Fruit fly (Drosophila melanogaster) whole organism, embryonic: ENCODE data around the gene CG1273.

Experiments used
- B-H2 ChIP-seq: fragments of 200-800 bp; sonication (Bioruptor generic); optimal IDR thresholded peaks from 2 replicates; lab custom pipeline; 2018; ENCODE audit warnings: missing biosample characterization, mild to moderate bottlenecking, missing genetic modification characterization
- CG11247 ChIP-seq: fragments of 200-800 bp; sonication (Bioruptor generic); IDR thresholded peaks from 2 replicates; pipeline ENCODE4 v1.3.6; 2022; ENCODE audit warnings: missing biosample characterization, missing genetic modification characterization
- CG13424 ChIP-seq: fragments of 200-800 bp; sonication (Bioruptor generic); optimal IDR thresholded peaks from 2 replicates; lab custom pipeline; 2019; ENCODE audit warnings: missing biosample characterization, mild to moderate bottlenecking, missing genetic modification characterization, moderate library complexity
- CG17361 ChIP-seq: fragments of 200-800 bp; sonication (Bioruptor generic); IDR thresholded peaks from 3 replicates; pipeline ENCODE4 v1.3.6; 2022; ENCODE audit warnings: missing biosample characterization, missing genetic modification characterization
- CG2116 ChIP-seq: fragments of 200-800 bp; sonication (Bioruptor generic); optimal IDR thresholded peaks from 3 replicates; lab custom pipeline; 2018; ENCODE audit warnings: missing biosample characterization, mild to moderate bottlenecking, missing genetic modification characterization
- CG2875 ChIP-seq: fragments of 200-800 bp; sonication (Bioruptor generic); optimal IDR thresholded peaks from 2 replicates; lab custom pipeline; 2017; ENCODE audit warnings: missing biosample characterization, mild to moderate bottlenecking, missing genetic modification characterization, missing genetic modification reagents
- CG2889 ChIP-seq: fragments of 200-800 bp; sonication (Bioruptor generic); IDR thresholded peaks from 3 replicates; pipeline ENCODE4 v1.3.6; 2022; ENCODE audit warnings: missing biosample characterization, missing genetic modification characterization
- CG31365 ChIP-seq: fragments of 200-800 bp; sonication (Bioruptor generic); optimal IDR thresholded peaks from 2 replicates; lab custom pipeline; 2018; ENCODE audit warnings: missing biosample characterization, mild to moderate bottlenecking, missing genetic modification characterization
- CG34376 ChIP-seq: fragments of 200-800 bp; sonication (Bioruptor generic); optimal IDR thresholded peaks from 2 replicates; lab custom pipeline; 2018; ENCODE audit warnings: missing biosample characterization, mild to moderate bottlenecking, missing genetic modification characterization
- CG34422 ChIP-seq: fragments of 200-800 bp; sonication (Bioruptor generic); IDR thresholded peaks from 3 replicates; pipeline ENCODE4 v1.3.6; 2022; ENCODE audit warnings: missing biosample characterization, missing genetic modification characterization
- CG4617 ChIP-seq: fragments of 200-800 bp; sonication (Bioruptor generic); optimal IDR thresholded peaks from 3 replicates; lab custom pipeline; 2016; ENCODE audit warnings: missing biosample characterization, missing genetic modification characterization, borderline replicate concordance
- CG4730 ChIP-seq: fragments of 200-800 bp; sonication (Bioruptor generic); IDR thresholded peaks from 2 replicates; pipeline ENCODE4 v1.3.6; 2022; ENCODE audit warnings: missing biosample characterization, missing genetic modification characterization
- CG4820 ChIP-seq: fragments of 200-800 bp; sonication (Bioruptor generic); optimal IDR thresholded peaks from 3 replicates; lab custom pipeline; 2016; ENCODE audit warnings: missing biosample characterization, missing genetic modification characterization
- CG5953 ChIP-seq: fragments of 200-800 bp; sonication (Bioruptor generic); IDR thresholded peaks from 2 replicates; pipeline ENCODE4 v1.3.6; 2022; ENCODE audit warnings: missing biosample characterization, missing genetic modification characterization
- CG7556 ChIP-seq: fragments of 200-800 bp; sonication (Bioruptor generic); optimal IDR thresholded peaks from 2 replicates; lab custom pipeline; 2017; ENCODE audit warnings: missing biosample characterization, mild to moderate bottlenecking, missing genetic modification characterization
- CG7928 ChIP-seq: fragments of 200-800 bp; sonication (Bioruptor generic); optimal IDR thresholded peaks from 2 replicates; lab custom pipeline; 2017; ENCODE audit warnings: missing biosample characterization, mild to moderate bottlenecking, missing genetic modification characterization
- CG7963 ChIP-seq: fragments of 200-800 bp; sonication (Bioruptor generic); IDR thresholded peaks from 3 replicates; pipeline ENCODE4 v1.3.6; 2022; ENCODE audit warnings: missing biosample characterization, missing genetic modification characterization; ENCODE audit not compliant: partially characterized antibody
- CkIIα-i1 ChIP-seq: fragments of 200-800 bp; sonication (Bioruptor generic); IDR thresholded peaks from 2 replicates; pipeline ENCODE4 v1.3.6; 2022; ENCODE audit warnings: missing biosample characterization, missing genetic modification characterization
- D ChIP-seq, 2 experiments: fragments of 200-800 bp in 1 of 2; fragments of >200 bp in 1 of 2; sonication (Bioruptor generic) in 1 of 2; optimal IDR thresholded peaks; 2 replicates in 1 of 2; 3 replicates in 1 of 2; lab custom pipeline; 2017; ENCODE audit warnings: mild to moderate bottlenecking in 1 of 2, missing biosample characterization in 1 of 2, missing genetic modification characterization in 1 of 2, missing genetic modification reagents in 1 of 2
- Dek ChIP-seq: fragments of 200-800 bp; sonication (Bioruptor generic); optimal IDR thresholded peaks from 3 replicates; lab custom pipeline; 2019; ENCODE audit warnings: missing biosample characterization, mild to moderate bottlenecking, missing genetic modification characterization, moderate library complexity
- Ets97D ChIP-seq: fragments of 200-800 bp; sonication (Bioruptor generic); optimal IDR thresholded peaks from 3 replicates; lab custom pipeline; 2016; ENCODE audit warnings: missing biosample characterization, missing genetic modification characterization
- Fer3 ChIP-seq: fragments of 200-800 bp; sonication (Bioruptor generic); optimal IDR thresholded peaks from 2 replicates; lab custom pipeline; 2018; ENCODE audit warnings: missing biosample characterization, mild to moderate bottlenecking, missing genetic modification characterization, moderate library complexity
- HmgZ ChIP-seq: fragments of 200-800 bp; sonication (Bioruptor generic); optimal IDR thresholded peaks from 2 replicates; lab custom pipeline; 2018; ENCODE audit warnings: missing biosample characterization, mild to moderate bottlenecking, missing genetic modification characterization
- Hr3 ChIP-seq: fragments of 200-800 bp; sonication (Bioruptor generic); optimal IDR thresholded peaks from 3 replicates; lab custom pipeline; 2016; ENCODE audit warnings: missing biosample characterization, missing genetic modification characterization
- Kr ChIP-seq: fragments of 200-800 bp; sonication (Bioruptor generic); optimal IDR thresholded peaks from 2 replicates; lab custom pipeline; 2017; ENCODE audit warnings: missing biosample characterization, mild to moderate bottlenecking, missing genetic modification characterization
- Lhr ChIP-seq: fragments of 200-800 bp; sonication (Bioruptor generic); optimal IDR thresholded peaks from 3 replicates; lab custom pipeline; 2017; ENCODE audit warnings: mild to moderate bottlenecking, missing biosample characterization, missing genetic modification reagents, missing genetic modification characterization
- MBD-R2 ChIP-seq: fragments of 200-800 bp; sonication (Bioruptor generic); IDR thresholded peaks from 2 replicates; pipeline ENCODE4 v1.3.6; 2022; ENCODE audit warnings: missing biosample characterization, missing genetic modification characterization
- Oaz ChIP-seq: fragments of 200-800 bp; sonication (Bioruptor generic); IDR thresholded peaks from 2 replicates; pipeline ENCODE4 v1.3.6; 2022; ENCODE audit warnings: missing biosample characterization, missing genetic modification characterization
- Rx ChIP-seq: fragments of 200-800 bp; sonication (Bioruptor generic); IDR thresholded peaks from 2 replicates; pipeline ENCODE4 v1.3.6; 2022; ENCODE audit warnings: missing biosample characterization, missing genetic modification characterization
- Scr ChIP-seq: fragments of 200-800 bp; sonication (Bioruptor generic); IDR thresholded peaks from 2 replicates; pipeline ENCODE4 v1.3.6; 2022; ENCODE audit warnings: missing biosample characterization, missing genetic modification characterization; ENCODE audit not compliant: partially characterized antibody
- Sry-β ChIP-seq: fragments of 200-800 bp; sonication (Bioruptor generic); optimal IDR thresholded peaks from 2 replicates; lab custom pipeline; 2018; ENCODE audit warnings: missing biosample characterization, mild to moderate bottlenecking, missing genetic modification characterization, moderate library complexity
- Tbp ChIP-seq: fragments of >200 bp; optimal IDR thresholded peaks from 2 replicates; lab custom pipeline; 2018; ENCODE audit warnings: missing biosample characterization, missing genetic modification characterization
- ato ChIP-seq: fragments of 200-800 bp; sonication (Bioruptor generic); IDR thresholded peaks from 2 replicates; pipeline ENCODE4 v1.3.6; 2022; ENCODE audit warnings: missing biosample characterization, missing genetic modification characterization; ENCODE audit not compliant: partially characterized antibody
- br ChIP-seq: fragments of >200 bp; optimal IDR thresholded peaks from 2 replicates; lab custom pipeline; 2017
- chinmo ChIP-seq: fragments of 200-800 bp; sonication (Bioruptor generic); IDR thresholded peaks from 4 replicates; pipeline ENCODE4 v1.3.6; 2022; ENCODE audit warnings: missing biosample characterization, missing genetic modification characterization; ENCODE audit not compliant: partially characterized antibody
- disco-r ChIP-seq: fragments of 200-800 bp; sonication (Bioruptor generic); optimal IDR thresholded peaks from 2 replicates; lab custom pipeline; 2016; ENCODE audit warnings: missing biosample characterization, missing genetic modification characterization
- dm ChIP-seq: fragments of 200-800 bp; sonication (Bioruptor generic); optimal IDR thresholded peaks from 3 replicates; lab custom pipeline; 2016; ENCODE audit warnings: missing biosample characterization, missing genetic modification characterization
- esg ChIP-seq: fragments of 200-800 bp; sonication (Bioruptor generic); conservative IDR thresholded peaks from 2 replicates; pipeline ENCODE4 v1.3.6; 2022; ENCODE audit warnings: missing biosample characterization, missing genetic modification characterization
- exex ChIP-seq: fragments of 200-800 bp; sonication (Bioruptor generic); optimal IDR thresholded peaks from 4 replicates; lab custom pipeline; 2018; ENCODE audit warnings: missing biosample characterization, mild to moderate bottlenecking, missing genetic modification characterization, moderate library complexity
- eyg ChIP-seq: fragments of 200-800 bp; sonication (Bioruptor generic); optimal IDR thresholded peaks from 3 replicates; lab custom pipeline; 2016; ENCODE audit warnings: missing biosample characterization, missing genetic modification characterization
- fru ChIP-seq: fragments of >200 bp; optimal IDR thresholded peaks from 2 replicates; lab custom pipeline; 2017
- gce ChIP-seq: fragments of 200-800 bp; sonication (Bioruptor generic); IDR thresholded peaks from 3 replicates; pipeline ENCODE4 v1.3.6; 2022; ENCODE audit warnings: missing biosample characterization, missing genetic modification characterization
- grau ChIP-seq: fragments of 200-800 bp; optimal IDR thresholded peaks from 3 replicates; lab custom pipeline; 2019; ENCODE audit warnings: missing biosample characterization, mild to moderate bottlenecking, missing genetic modification characterization, moderate library complexity
- insv ChIP-seq, 2 experiments: fragments of 200-800 bp; sonication (Bioruptor generic); optimal IDR thresholded peaks; 3 replicates each; lab custom pipeline; 2016 to 2018; ENCODE audit warnings: missing biosample characterization in 2 of 2, missing genetic modification characterization in 2 of 2
- jigr1 ChIP-seq: fragments of 200-800 bp; sonication (Bioruptor generic); IDR thresholded peaks from 3 replicates; pipeline ENCODE4 v1.3.6; 2022; ENCODE audit warnings: missing biosample characterization, missing genetic modification characterization
- kah ChIP-seq: fragments of 200-800 bp; sonication (Bioruptor generic); optimal IDR thresholded peaks from 2 replicates; lab custom pipeline; 2018; ENCODE audit warnings: missing biosample characterization, mild to moderate bottlenecking, missing genetic modification characterization
- lola ChIP-seq, 3 experiments: fragments of >200 bp in 2 of 3; fragments of 200-800 bp in 1 of 3; sonication (Bioruptor generic) in 1 of 3; optimal IDR thresholded peaks; 2 replicates each; lab custom pipeline; 2017 to 2019; ENCODE audit warnings: missing biosample characterization in 3 of 3, missing genetic modification characterization in 3 of 3, mild to moderate bottlenecking in 1 of 3, moderate library complexity in 1 of 3
- tio ChIP-seq: fragments of 200-800 bp; sonication (Bioruptor generic); optimal IDR thresholded peaks from 2 replicates; lab custom pipeline; 2017; ENCODE audit warnings: missing biosample characterization, missing genetic modification characterization, inconsistent platforms
- usp ChIP-seq: fragments of >200 bp; optimal IDR thresholded peaks from 2 replicates; lab custom pipeline; 2017; ENCODE audit warnings: missing biosample characterization, missing genetic modification characterization
- z ChIP-seq: fragments of 200-800 bp; sonication (Bioruptor generic); IDR thresholded peaks from 3 replicates; pipeline ENCODE4 v1.3.6; 2022; ENCODE audit warnings: missing biosample characterization, missing genetic modification characterization
- zf30C ChIP-seq: fragments of 200-800 bp; sonication (Bioruptor generic); optimal IDR thresholded peaks from 3 replicates; lab custom pipeline; 2018; ENCODE audit warnings: missing biosample characterization, mild to moderate bottlenecking, missing genetic modification characterization

CG1273 gene

DNA sequence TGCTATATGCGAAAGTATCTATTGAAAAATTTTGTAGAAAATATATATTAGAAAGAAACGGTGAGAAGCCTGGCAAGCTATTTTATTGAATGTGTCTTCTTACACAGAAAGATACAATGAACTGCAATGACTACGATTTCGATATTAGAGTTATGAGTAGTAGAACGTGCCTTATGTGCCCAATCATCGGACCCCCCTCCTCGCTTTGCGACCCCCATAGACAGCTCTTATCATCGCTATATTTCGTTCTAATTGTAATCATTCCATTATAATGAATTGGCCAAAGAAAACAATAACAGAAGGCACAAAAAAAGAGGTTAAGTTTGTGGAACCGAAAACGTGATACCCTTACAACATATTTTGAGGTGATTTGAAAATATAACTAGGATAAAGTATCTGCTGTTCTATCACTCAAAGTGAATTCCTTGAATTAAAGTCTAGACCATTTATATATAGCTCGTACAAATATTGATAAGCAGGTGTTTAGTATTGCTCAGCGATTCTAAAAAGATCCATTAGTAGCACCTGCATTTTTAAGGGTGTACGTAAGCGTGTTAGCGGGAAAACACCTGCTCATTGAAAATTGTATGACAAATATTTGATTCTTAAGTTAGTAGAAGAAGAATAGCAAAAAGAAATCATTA lies 30.7 kb upstream of the CG1273 start (continued):
- TF ChIP-seq jigr1 (GFP tag; lab: Robert Waterston, UW) (no peak), CG7928 (GFP tag; lab: Kevin White, UChicago) (no peak), CG4820 (GFP tag; lab: Kevin White, UChicago) (no peak), CG4730 (GFP tag; lab: Robert Waterston, UW) (no peak), grau (tag; lab: Kevin White, UChicago) (peak; percentile 30), dm (no peak), gce (no peak), fru (no peak), CG34422 (no peak), CG17361 (GFP tag; lab: Robert Waterston, UW) (peak; percentile 57; the same call in 2 of the 3 replicates), Tbp (GFP tag; lab: Kevin White, UChicago) (no peak), CG11247 (no peak), Fer3 (tag; lab: Kevin White, UChicago) (no peak), ato (GFP tag; lab: Robert Waterston, UW) (no peak), B-H2 (GFP tag; lab: Kevin White, UChicago) (no peak), CG31365 (tag; lab: Kevin White, UChicago) (no peak), kah (GFP tag; lab: Kevin White, UChicago) (no peak), Sry-β (GFP tag; lab: Kevin White, UChicago) (no peak), Kr (no peak), disco-r (GFP tag; lab: Kevin White, UChicago) (no peak), CG2889 (GFP tag; lab: Robert Waterston, UW) (no peak), D (optimal IDR thresholded peaks at IDR 0.05; lab: Kevin White, UChicago) (no peak), D (GFP tag; optimal IDR thresholded peaks at IDR 0.05; lab: Kevin White, UChicago) (peak; percentile 14), insv (GFP tag; optimal IDR thresholded peaks at IDR 0.05; lab: Kevin White, UChicago) (no peak), HmgZ (tag; lab: Kevin White, UChicago) (no peak), CG2875 (GFP tag; lab: Kevin White, UChicago) (no peak), Rx (GFP tag; lab: Robert Waterston, UW) (no peak), esg (GFP tag; lab: Robert Waterston, UW) (no peak), tio (no peak), CG13424 (tag; lab: Kevin White, UChicago) (peak; percentile 24), zf30C (no peak), br (no peak), usp (GFP tag; lab: Kevin White, UChicago) (no peak), Hr3 (no peak), CkIIα-i1 (GFP tag; lab: Robert Waterston, UW) (no peak), exex (no peak), CG34376 (GFP tag; lab: Kevin White, UChicago) (no peak), Lhr (no peak), CG2116 (GFP tag; lab: Kevin White, UChicago) (no peak), Oaz (GFP tag; lab: Robert Waterston, UW) (no peak), Dek (no peak), z (GFP tag; lab: Robert Waterston, UW) (no peak), chinmo (GFP tag; lab: Robert Waterston, UW) (no peak), CG7556 (GFP tag; lab: Kevin White, UChicago) (peak; percentile 55), lola (GFP tag; optimal IDR thresholded peaks at IDR 0.05; lab: Kevin White, UChicago) (peak in 1 of 3 experiments; percentile 47), CG7963 (GFP tag; lab: Robert Waterston, UW) (no peak), eyg (no peak), CG4617 (GFP tag; lab: Kevin White, UChicago) (no peak), Ets97D (GFP tag; lab: Kevin White, UChicago) (peak; percentile 2), CG5953 (GFP tag; lab: Robert Waterston, UW) (no peak), Scr (GFP tag; lab: Robert Waterston, UW) (no peak), MBD-R2 (GFP tag; lab: Robert Waterston, UW) (no peak)
